Worm (Caenorhabditis elegans): ENCODE data around the gene W06H8.6.

ce11 chrV:6206498-6206897 is 20.3 kb downstream of the W06H8.6 start, which contains the start of gene W06H8.2:
- no peak for TF ChIP-seq lin-39 (tag; optimal IDR thresholded peaks at IDR 0.05)
- TF ChIP-seq elt-1 (tag; optimal IDR thresholded peaks at IDR 0.05), result no peak
- TF ChIP-seq pqm-1 (tag; optimal IDR thresholded peaks at IDR 0.05), result no peak
- no peak for TF ChIP-seq hmg-11 (tag; optimal IDR thresholded peaks at IDR 0.05)
- no peak for TF ChIP-seq ztf-4 (tag; optimal IDR thresholded peaks at IDR 0.05)
